Fruit fly (Drosophila melanogaster) whole organism, prepupa: Measurements from ENCODE around the gene ATPsynC.
A peak's percentile ranks its signal among the peaks of the same experiment; 100 is the strongest.

Experiments used
- Blimp-1 ChIP-seq: fragments of 200-800 bp; sonication (Bioruptor generic); optimal IDR thresholded peaks from 3 replicates; lab custom pipeline; 2017; ENCODE audit warnings: missing biosample characterization, missing genetic modification characterization, mild to moderate bottlenecking, moderate library complexity, missing genetic modification reagents
- CG10631 ChIP-seq: fragments of 200-800 bp; sonication (Bioruptor generic); optimal IDR thresholded peaks from 2 replicates; lab custom pipeline; 2016; ENCODE audit warnings: missing biosample characterization, missing genetic modification characterization
- CG10669 ChIP-seq: fragments of 200-800 bp; sonication (Bioruptor generic); optimal IDR thresholded peaks from 3 replicates; lab custom pipeline; 2018; ENCODE audit warnings: missing biosample characterization, mild to moderate bottlenecking, missing genetic modification characterization, moderate library complexity
- CG11762 ChIP-seq: fragments of 200-800 bp; sonication (Bioruptor generic); optimal IDR thresholded peaks from 3 replicates; lab custom pipeline; 2016; ENCODE audit warnings: missing biosample characterization, missing genetic modification characterization; ENCODE audit not compliant: insufficient read depth
- CG11902 ChIP-seq: fragments of 200-800 bp; sonication (Bioruptor generic); optimal IDR thresholded peaks from 3 replicates; lab custom pipeline; 2016; ENCODE audit warnings: missing biosample characterization, missing genetic modification characterization
- CG15336 ChIP-seq: fragments of 200-800 bp; sonication (Bioruptor generic); IDR thresholded peaks from 2 replicates; pipeline ENCODE4 v1.3.6; 2022; ENCODE audit warnings: missing biosample characterization, missing genetic modification characterization
- CG1621 ChIP-seq: fragments of 200-800 bp; sonication (Bioruptor generic); optimal IDR thresholded peaks from 3 replicates; lab custom pipeline; 2018; ENCODE audit warnings: missing biosample characterization, mild to moderate bottlenecking, missing genetic modification characterization
- CG16779 ChIP-seq: fragments of 200-800 bp; sonication (Bioruptor generic); optimal IDR thresholded peaks from 3 replicates; lab custom pipeline; 2017; ENCODE audit warnings: missing biosample characterization, mild to moderate bottlenecking, missing genetic modification characterization
- CG31627 ChIP-seq: fragments of 200-800 bp; sonication (Bioruptor generic); optimal IDR thresholded peaks from 3 replicates; lab custom pipeline; 2016; ENCODE audit warnings: missing biosample characterization, missing genetic modification characterization
- CG3919 ChIP-seq: fragments of 200-800 bp; sonication (Bioruptor generic); optimal IDR thresholded peaks from 3 replicates; lab custom pipeline; 2016; ENCODE audit warnings: missing biosample characterization, missing genetic modification characterization
- CG4318 ChIP-seq: fragments of 200-800 bp; sonication (Bioruptor generic); optimal IDR thresholded peaks from 3 replicates; lab custom pipeline; 2017; ENCODE audit warnings: missing biosample characterization, mild to moderate bottlenecking, missing genetic modification characterization
- CG6163 ChIP-seq: fragments of 200-800 bp; sonication (Bioruptor generic); IDR thresholded peaks from 3 replicates; pipeline ENCODE4 v1.3.6; 2022; ENCODE audit warnings: missing biosample characterization, missing genetic modification characterization
- CG6276 ChIP-seq: fragments of 200-800 bp; sonication (Bioruptor generic); optimal IDR thresholded peaks from 2 replicates; lab custom pipeline; 2017; ENCODE audit warnings: missing biosample characterization, mild to moderate bottlenecking, missing genetic modification characterization
- CG6792 ChIP-seq: fragments of 200-800 bp; sonication (Bioruptor generic); optimal IDR thresholded peaks from 3 replicates; lab custom pipeline; 2016; ENCODE audit warnings: missing biosample characterization, missing genetic modification characterization
- CG6808 ChIP-seq: fragments of 200-800 bp; sonication (Bioruptor generic); optimal IDR thresholded peaks from 3 replicates; lab custom pipeline; 2017; ENCODE audit warnings: missing biosample characterization, missing genetic modification characterization, mild to moderate bottlenecking, moderate library complexity, missing genetic modification reagents
- CG8119 ChIP-seq: fragments of 200-800 bp; sonication (Bioruptor generic); IDR thresholded peaks from 3 replicates; pipeline ENCODE4 v1.3.6; 2022; ENCODE audit warnings: missing biosample characterization, missing genetic modification characterization
- CG8632 ChIP-seq: fragments of 200-800 bp; sonication (Bioruptor generic); optimal IDR thresholded peaks from 3 replicates; lab custom pipeline; 2016; ENCODE audit warnings: missing biosample characterization, missing genetic modification characterization
- CG9139 ChIP-seq: fragments of 200-800 bp; sonication (Bioruptor generic); optimal IDR thresholded peaks from 3 replicates; lab custom pipeline; 2017; ENCODE audit warnings: missing biosample characterization, mild to moderate bottlenecking, missing genetic modification characterization
- Eip75B ChIP-seq: fragments of 200-800 bp; sonication (Bioruptor generic); optimal IDR thresholded peaks from 3 replicates; lab custom pipeline; 2016; ENCODE audit warnings: missing biosample characterization, missing genetic modification characterization
- Eip78C ChIP-seq: fragments of 200-800 bp; sonication (Bioruptor generic); peaks from one replicate; lab custom pipeline; 2016; ENCODE audit warnings: missing biosample characterization, missing genetic modification characterization
- Ets21C ChIP-seq: fragments of 200-800 bp; sonication (Bioruptor generic); optimal IDR thresholded peaks from 3 replicates; lab custom pipeline; 2016; ENCODE audit warnings: missing biosample characterization, missing genetic modification characterization
- Hr38 ChIP-seq: sonication (Bioruptor generic); optimal IDR thresholded peaks from 2 replicates; lab custom pipeline; 2016; ENCODE audit warnings: missing biosample characterization, missing genetic modification characterization
- Hr39 ChIP-seq: fragments of 200-800 bp; sonication (Bioruptor generic); optimal IDR thresholded peaks from 2 replicates; lab custom pipeline; 2016; ENCODE audit warnings: missing biosample characterization, missing genetic modification characterization
- Hr4 ChIP-seq: fragments of 200-800 bp; sonication (Bioruptor generic); optimal IDR thresholded peaks from 3 replicates; lab custom pipeline; 2016; ENCODE audit warnings: missing biosample characterization, missing genetic modification characterization
- Lpt ChIP-seq: fragments of 200-800 bp; sonication (Bioruptor generic); optimal IDR thresholded peaks from 3 replicates; lab custom pipeline; 2016; ENCODE audit warnings: missing biosample characterization, missing genetic modification characterization
- Met ChIP-seq: fragments of 200-800 bp; sonication (Bioruptor generic); optimal IDR thresholded peaks from 3 replicates; lab custom pipeline; 2016; ENCODE audit warnings: missing biosample characterization, missing genetic modification characterization
- OdsH ChIP-seq: fragments of 200-800 bp; sonication (Bioruptor generic); optimal IDR thresholded peaks from 3 replicates; lab custom pipeline; 2016; ENCODE audit warnings: missing biosample characterization, missing genetic modification characterization
- Smox ChIP-seq: fragments of 200-800 bp; sonication (Bioruptor generic); optimal IDR thresholded peaks from 3 replicates; lab custom pipeline; 2016; ENCODE audit warnings: missing biosample characterization, missing genetic modification characterization
- Sox102F ChIP-seq: fragments of 200-800 bp; sonication (Bioruptor generic); optimal IDR thresholded peaks from 2 replicates; lab custom pipeline; 2016; ENCODE audit warnings: missing biosample characterization, mild to moderate bottlenecking, missing genetic modification characterization
- Sox14 ChIP-seq: fragments of 200-800 bp; sonication (Bioruptor generic); optimal IDR thresholded peaks from 3 replicates; lab custom pipeline; 2016; ENCODE audit warnings: missing biosample characterization, missing genetic modification characterization
- Sox15 ChIP-seq: fragments of 200-800 bp; sonication (Bioruptor generic); optimal IDR thresholded peaks from 3 replicates; lab custom pipeline; 2016; ENCODE audit warnings: missing biosample characterization, missing genetic modification characterization
- achi ChIP-seq: fragments of 200-800 bp; sonication (Bioruptor generic); optimal IDR thresholded peaks from 3 replicates; lab custom pipeline; 2016; ENCODE audit warnings: missing biosample characterization, missing genetic modification characterization
- acj6 ChIP-seq: fragments of 200-800 bp; sonication (Bioruptor generic); optimal IDR thresholded peaks from 3 replicates; lab custom pipeline; 2016; ENCODE audit warnings: missing biosample characterization, missing genetic modification characterization
- dac ChIP-seq: fragments of 200-800 bp; sonication (Bioruptor generic); optimal IDR thresholded peaks from 2 replicates; lab custom pipeline; 2017; ENCODE audit warnings: missing biosample characterization, mild to moderate bottlenecking, missing genetic modification characterization
- dsx ChIP-seq: fragments of 200-800 bp; optimal IDR thresholded peaks from 3 replicates; lab custom pipeline; 2019; ENCODE audit warnings: missing biosample characterization, mild to moderate bottlenecking, missing genetic modification characterization, moderate library complexity; ENCODE audit not compliant: poor library complexity, severe bottlenecking
- eg ChIP-seq: fragments of 200-800 bp; sonication (Bioruptor generic); IDR thresholded peaks from 3 replicates; pipeline ENCODE4 v1.3.6; 2022; ENCODE audit warnings: missing biosample characterization, missing genetic modification characterization
- fd59A ChIP-seq: fragments of 200-800 bp; sonication (Bioruptor generic); optimal IDR thresholded peaks from 2 replicates; lab custom pipeline; 2017; ENCODE audit warnings: missing biosample characterization, mild to moderate bottlenecking, missing genetic modification characterization, missing genetic modification reagents
- fd85E ChIP-seq: fragments of 200-800 bp; sonication (Bioruptor generic); optimal IDR thresholded peaks from 3 replicates; lab custom pipeline; 2016; ENCODE audit warnings: missing biosample characterization, missing genetic modification characterization
- fkh ChIP-seq: fragments of 200-800 bp; sonication (Bioruptor generic); optimal IDR thresholded peaks from 3 replicates; lab custom pipeline; 2017; ENCODE audit warnings: missing biosample characterization, mild to moderate bottlenecking, missing genetic modification characterization, moderate library complexity
- net ChIP-seq: fragments of 200-800 bp; sonication (Bioruptor generic); optimal IDR thresholded peaks from 3 replicates; lab custom pipeline; 2016; ENCODE audit warnings: missing biosample characterization, missing genetic modification characterization
- salr ChIP-seq, 2 experiments: fragments of 200-800 bp; sonication (Bioruptor generic); optimal IDR thresholded peaks; 3 replicates each; lab custom pipeline; 2016 to 2018; ENCODE audit warnings: missing biosample characterization in 2 of 2, missing genetic modification characterization in 2 of 2, mild to moderate bottlenecking in 1 of 2
- spab ChIP-seq: fragments of 200-800 bp; sonication (Bioruptor generic); optimal IDR thresholded peaks from 2 replicates; lab custom pipeline; 2017; ENCODE audit warnings: missing biosample characterization, mild to moderate bottlenecking, missing genetic modification characterization, missing genetic modification reagents
- vri ChIP-seq: fragments of 200-800 bp; sonication (Bioruptor generic); optimal IDR thresholded peaks from 3 replicates; lab custom pipeline; 2016; ENCODE audit warnings: missing biosample characterization, mild to moderate bottlenecking, missing genetic modification characterization

The ATPsynC gene

dm6 chr3R:31235262-31235661 lies 15.8 kb upstream of the ATPsynC start, which contains the start of gene CG15564:
CG15564 (minus strand) TSS chr3R:31235362.
- TF ChIP-seq dac (GFP tag; lab: Kevin White, UChicago) (no peak), Sox15 (GFP tag; lab: Kevin White, UChicago) (no peak)

dm6 chr3R:31232236-31232635 lies 12.8 kb upstream of the ATPsynC start, which contains the start of gene CG15563:
CG15563 (minus strand) TSS chr3R:31232336.
- no peak for TF ChIP-seq CG3919
- TF ChIP-seq salr (GFP tag; optimal IDR thresholded peaks at IDR 0.05; lab: Kevin White, UChicago): no peak
- TF ChIP-seq, all 60 proteins: peak for 0

- no peak for TF ChIP-seq Lpt (GFP tag; lab: Kevin White, UChicago)
- TF ChIP-seq CG9139: no peak
- TF ChIP-seq net (GFP tag; lab: Kevin White, UChicago): no peak
- no peak for TF ChIP-seq spab (GFP tag; lab: Kevin White, UChicago)
- TF ChIP-seq CG6276 (GFP tag; lab: Kevin White, UChicago): no peak
Observed at dm6 chr3R:31231134-31231533, 11.7 kb upstream of the ATPsynC start.

dm6 chr3R:31225043-31225681 lies 5.7 kb upstream of the ATPsynC start:
- peak; percentile 73 for TF ChIP-seq CG31627 (GFP tag; lab: Kevin White, UChicago)
- TF ChIP-seq CG6808 (GFP tag; lab: Kevin White, UChicago): no peak
- no peak for TF ChIP-seq CG1621 (tag; lab: Kevin White, UChicago)
- no peak for TF ChIP-seq dsx (GFP tag; lab: Kevin White, UChicago)
- peak; percentile 86 for TF ChIP-seq Sox102F (GFP tag; lab: Kevin White, UChicago)
- peak; percentile 25 for TF ChIP-seq CG10631 (GFP tag; lab: Kevin White, UChicago)
- no peak for TF ChIP-seq CG9139
- peak; percentile 24 for TF ChIP-seq Blimp-1 (GFP tag; lab: Kevin White, UChicago)
- no peak for TF ChIP-seq achi (GFP tag; lab: Kevin White, UChicago)
- TF ChIP-seq CG6163 (GFP tag; lab: Robert Waterston, UW): peak; percentile 69; the same call in 2 of the 3 replicates
- no peak for TF ChIP-seq fkh
- peak; percentile 80 for TF ChIP-seq Eip75B (GFP tag; lab: Kevin White, UChicago)
- peak; percentile 77 for TF ChIP-seq Smox (GFP tag; lab: Kevin White, UChicago)
- TF ChIP-seq Ets21C (GFP tag; lab: Kevin White, UChicago): peak; percentile 58
- TF ChIP-seq Sox14 (GFP tag; lab: Kevin White, UChicago): no peak
- TF ChIP-seq salr (GFP tag; optimal IDR thresholded peaks at IDR 0.05; lab: Kevin White, UChicago): no peak
- peak; percentile 73; the same call in 2 of the 3 replicates for TF ChIP-seq eg (GFP tag; lab: Robert Waterston, UW)
- peak; percentile 67; the same call in 2 of the 3 replicates for TF ChIP-seq CG8119
- TF ChIP-seq CG8632 (GFP tag; lab: Kevin White, UChicago): peak; percentile 67
- no peak for TF ChIP-seq net (GFP tag; lab: Kevin White, UChicago)
- peak; percentile 28 for TF ChIP-seq CG11902
- peak; percentile 70 for TF ChIP-seq CG15336 (GFP tag; lab: Robert Waterston, UW)
- TF ChIP-seq vri (GFP tag; lab: Kevin White, UChicago): peak; percentile 94
- TF ChIP-seq dac (GFP tag; lab: Kevin White, UChicago): no peak
- TF ChIP-seq Met (GFP tag; lab: Kevin White, UChicago): peak; percentile 85
- peak; percentile 89 for TF ChIP-seq Eip78C (GFP tag; lab: Kevin White, UChicago)
- no peak for TF ChIP-seq CG4318 (GFP tag; lab: Kevin White, UChicago)
- peak; percentile 8 for TF ChIP-seq fd59A (GFP tag; lab: Kevin White, UChicago)
- TF ChIP-seq spab (GFP tag; lab: Kevin White, UChicago): no peak
- peak; percentile 81 for TF ChIP-seq CG6792 (GFP tag; lab: Kevin White, UChicago)
- peak; percentile 55 for TF ChIP-seq acj6 (GFP tag; lab: Kevin White, UChicago)
- no peak for TF ChIP-seq CG10669 (GFP tag; lab: Kevin White, UChicago)
- no peak for TF ChIP-seq Hr38 (GFP tag; lab: Kevin White, UChicago)
- no peak for TF ChIP-seq OdsH (GFP tag; lab: Kevin White, UChicago)
- peak; percentile 7 for TF ChIP-seq fd85E
- TF ChIP-seq CG16779: no peak
- TF ChIP-seq CG11762: peak; percentile 44
- peak; percentile 68 for TF ChIP-seq Hr39 (GFP tag; lab: Kevin White, UChicago)
- peak; percentile 45 for TF ChIP-seq Hr4 (GFP tag; lab: Kevin White, UChicago)
- peak; percentile 50 for TF ChIP-seq Sox15 (GFP tag; lab: Kevin White, UChicago)
- TF ChIP-seq CG6276 (GFP tag; lab: Kevin White, UChicago): no peak
